Worm (Caenorhabditis elegans) whole organism, young adult: Measurements from ENCODE around the gene mdt-21.

Experiments
- B0019.2 ChIP-seq: fragments of 200-800 bp; sonication (Bioruptor generic); conservative IDR thresholded peaks from 2 replicates; pipeline ENCODE4 v1.3.6; 2022; ENCODE audit warnings: missing genetic modification reagents, missing genetic modification characterization, missing compliant biosample characterization
- B0261.1 ChIP-seq: sonication (generic microtip); optimal IDR thresholded peaks from 2 replicates; lab custom pipeline; 2016; ENCODE audit warnings: mild to moderate bottlenecking, missing genetic modification characterization, moderate library complexity, missing compliant biosample characterization
- B0336.3 ChIP-seq: fragments of 200-800 bp; sonication (Bioruptor generic); IDR thresholded peaks from 2 replicates; pipeline ENCODE4 v1.3.6; 2022; ENCODE audit warnings: missing genetic modification characterization, missing compliant biosample characterization
- F33H1.4 ChIP-seq: fragments of 200-800 bp; sonication (Bioruptor generic); IDR thresholded peaks from 2 replicates; pipeline ENCODE4 v1.3.6; 2022; ENCODE audit warnings: missing genetic modification reagents, missing genetic modification characterization, missing compliant biosample characterization
- F39B2.1 ChIP-seq: fragments of 200-800 bp; sonication (Bioruptor generic); IDR thresholded peaks from 2 replicates; pipeline ENCODE4 v1.3.6; 2022; ENCODE audit warnings: missing genetic modification reagents, missing genetic modification characterization, missing compliant biosample characterization
- F57C9.4 ChIP-seq: sonication (generic microtip); optimal IDR thresholded peaks from 2 replicates; lab custom pipeline; 2017; ENCODE audit warnings: mild to moderate bottlenecking, missing genetic modification characterization, missing compliant biosample characterization
- K12H6.12 ChIP-seq: fragments of 200-800 bp; sonication (Bioruptor generic); optimal IDR thresholded peaks from 2 replicates; lab custom pipeline; 2018; ENCODE audit warnings: mild to moderate bottlenecking, missing genetic modification characterization, missing compliant biosample characterization
- T26A5.8 ChIP-seq: sonication (generic microtip); optimal IDR thresholded peaks from 2 replicates; lab custom pipeline; 2016; ENCODE audit warnings: missing genetic modification characterization, missing compliant biosample characterization
- Y53F4B.3 ChIP-seq: fragments of 200-800 bp; sonication (Bioruptor generic); IDR thresholded peaks from 2 replicates; pipeline ENCODE4 v1.3.6; 2022; ENCODE audit warnings: missing genetic modification reagents, missing genetic modification characterization, missing compliant biosample characterization
- Y53G8AR.9 ChIP-seq: fragments of 200-800 bp; sonication (Bioruptor generic); conservative IDR thresholded peaks from 2 replicates; pipeline ENCODE4 v1.3.6; 2022; ENCODE audit warnings: missing genetic modification reagents, missing genetic modification characterization, missing compliant biosample characterization
- Y79H2A.3 ChIP-seq: fragments of 200-800 bp; sonication (Bioruptor generic); conservative IDR thresholded peaks from 2 replicates; pipeline ENCODE4 v1.3.6; 2022; ENCODE audit warnings: missing genetic modification reagents, missing genetic modification characterization, missing compliant biosample characterization
- Y95B8A.8 ChIP-seq: fragments of 200-800 bp; sonication (Bioruptor generic); IDR thresholded peaks from 2 replicates; pipeline ENCODE4 v1.3.6; 2022; ENCODE audit warnings: missing genetic modification reagents, missing genetic modification characterization, missing compliant biosample characterization
- ZK185.1 ChIP-seq: sonication (generic microtip); optimal IDR thresholded peaks from 2 replicates; lab custom pipeline; 2016; ENCODE audit warnings: mild to moderate bottlenecking, missing genetic modification characterization, missing compliant biosample characterization; ENCODE audit not compliant: poor library complexity, severe bottlenecking
- ama-1 ChIP-seq, 3 experiments: fragments of 150-350 bp in 1 of 3; sonication (generic microtip) in 2 of 3; optimal IDR thresholded peaks; 2 replicates each; lab custom pipeline; 2014 to 2018; ENCODE audit warnings: missing biosample characterization in 2 of 3, missing genetic modification characterization in 2 of 3, missing genetic modification reagents in 2 of 3
- aptf-2 ChIP-seq: fragments of 200-800 bp; sonication (Bioruptor generic); conservative IDR thresholded peaks from 2 replicates; pipeline ENCODE4 v1.3.6; 2022; ENCODE audit warnings: missing genetic modification reagents, missing genetic modification characterization, missing compliant biosample characterization
- atf-7 ChIP-seq: sonication (generic microtip); optimal IDR thresholded peaks from 2 replicates; lab custom pipeline; 2017; ENCODE audit warnings: mild to moderate bottlenecking, missing genetic modification characterization, missing compliant biosample characterization
- attf-6 ChIP-seq: fragments of 200-800 bp; sonication (Bioruptor generic); IDR thresholded peaks from 2 replicates; pipeline ENCODE4 v1.3.6; 2022; ENCODE audit warnings: missing genetic modification reagents, missing genetic modification characterization, missing compliant biosample characterization
- ceh-100 ChIP-seq: fragments of 200-800 bp; sonication (Bioruptor generic); IDR thresholded peaks from 2 replicates; pipeline ENCODE4 v1.3.6; 2022; ENCODE audit warnings: missing genetic modification reagents, missing genetic modification characterization, missing compliant biosample characterization
- ceh-27 ChIP-seq: fragments of 200-800 bp; sonication (Bioruptor generic); optimal IDR thresholded peaks from 2 replicates; lab custom pipeline; 2018; ENCODE audit warnings: mild to moderate bottlenecking, missing genetic modification characterization, moderate library complexity, missing compliant biosample characterization
- ceh-91 ChIP-seq: fragments of 200-800 bp; sonication (Bioruptor generic); IDR thresholded peaks from 2 replicates; pipeline ENCODE4 v1.3.6; 2022; ENCODE audit warnings: missing genetic modification reagents, missing genetic modification characterization, missing compliant biosample characterization
- chd-7 ChIP-seq: sonication (generic microtip); optimal IDR thresholded peaks from 2 replicates; lab custom pipeline; 2016; ENCODE audit warnings: mild to moderate bottlenecking, missing genetic modification characterization, moderate library complexity, missing compliant biosample characterization
- die-1 ChIP-seq: sonication (generic microtip); optimal IDR thresholded peaks from 2 replicates; lab custom pipeline; 2016; ENCODE audit warnings: missing genotype, mild to moderate bottlenecking, missing genetic modification characterization, missing compliant biosample characterization
- dox-1 ChIP-seq: fragments of 200-800 bp; sonication (Bioruptor generic); IDR thresholded peaks from 2 replicates; pipeline ENCODE4 v1.3.6; 2022; ENCODE audit warnings: missing genetic modification reagents, missing genetic modification characterization, missing compliant biosample characterization
- dpl-1 ChIP-seq: fragments of 150-350 bp; optimal IDR thresholded peaks from 2 replicates; lab custom pipeline; 2014; ENCODE audit warnings: missing biosample characterization, missing genetic modification reagents, missing genetic modification characterization
- egl-18 ChIP-seq: fragments of 200-800 bp; sonication (Bioruptor generic); IDR thresholded peaks from 2 replicates; pipeline ENCODE4 v1.3.6; 2022; ENCODE audit warnings: missing genetic modification reagents, missing genetic modification characterization, missing compliant biosample characterization
- egrh-3 ChIP-seq: fragments of 200-800 bp; sonication (Bioruptor generic); IDR thresholded peaks from 2 replicates; pipeline ENCODE4 v1.3.6; 2022; ENCODE audit warnings: missing genetic modification reagents, missing genetic modification characterization, missing compliant biosample characterization
- hlh-12 ChIP-seq: sonication (generic microtip); optimal IDR thresholded peaks from 2 replicates; lab custom pipeline; 2016; ENCODE audit warnings: missing genetic modification characterization, missing compliant biosample characterization
- hsf-1 ChIP-seq: fragments of 200-800 bp; sonication (Bioruptor generic); IDR thresholded peaks from 2 replicates; pipeline ENCODE4 v1.3.6; 2022; ENCODE audit warnings: missing genetic modification reagents, missing genetic modification characterization, missing compliant biosample characterization
- lag-1 ChIP-seq: fragments of 200-800 bp; sonication (Bioruptor generic); IDR thresholded peaks from 2 replicates; pipeline ENCODE4 v1.3.6; 2022; ENCODE audit warnings: missing genetic modification reagents, missing genetic modification characterization, missing compliant biosample characterization
- let-607 ChIP-seq, 2 experiments: fragments of 200-800 bp in 1 of 2; sonication (Bioruptor generic) in 1 of 2; sonication (generic microtip) in 1 of 2; optimal IDR thresholded peaks; 2 replicates each; lab custom pipeline; 2016 to 2018; ENCODE audit warnings: mild to moderate bottlenecking in 2 of 2, missing compliant biosample characterization in 2 of 2, missing genetic modification characterization in 2 of 2, moderate library complexity in 2 of 2, missing genotype in 1 of 2
- lin-54 ChIP-seq: fragments of 200-800 bp; sonication (Bioruptor generic); optimal IDR thresholded peaks from 2 replicates; lab custom pipeline; 2018; ENCODE audit warnings: mild to moderate bottlenecking, missing genetic modification characterization, missing compliant biosample characterization
- madf-3 ChIP-seq: fragments of 200-800 bp; sonication (Bioruptor generic); IDR thresholded peaks from 2 replicates; pipeline ENCODE4 v1.3.6; 2022; ENCODE audit warnings: missing genetic modification reagents, missing genetic modification characterization, missing compliant biosample characterization
- madf-6 ChIP-seq: fragments of 200-800 bp; sonication (Bioruptor generic); IDR thresholded peaks from 2 replicates; pipeline ENCODE4 v1.3.6; 2022; ENCODE audit warnings: missing genetic modification reagents, missing genetic modification characterization, missing compliant biosample characterization
- nfya-1 ChIP-seq: sonication (generic microtip); optimal IDR thresholded peaks from 2 replicates; lab custom pipeline; 2017; ENCODE audit warnings: antibody characterized with exemption, missing compliant biosample characterization, missing genetic modification characterization, borderline replicate concordance; ENCODE audit not compliant: insufficient read depth
- nhr-179 ChIP-seq: sonication (generic microtip); optimal IDR thresholded peaks from 2 replicates; lab custom pipeline; 2016; ENCODE audit warnings: mild to moderate bottlenecking, missing genetic modification characterization, missing compliant biosample characterization
- pha-4 ChIP-seq: fragments of 150-350 bp; sonication (generic microtip); optimal IDR thresholded peaks from 2 replicates; lab custom pipeline; 2014; ENCODE audit warnings: missing biosample characterization, missing genetic modification reagents, missing genetic modification characterization
- rcor-1 ChIP-seq: fragments of 200-800 bp; sonication (Bioruptor generic); IDR thresholded peaks from 2 replicates; pipeline ENCODE4 v1.3.6; 2022; ENCODE audit warnings: missing genetic modification reagents, missing genetic modification characterization, missing compliant biosample characterization
- rpc-1 ChIP-seq, 2 experiments: fragments of 150-350 bp in 1 of 2; sonication (generic microtip) in 1 of 2; optimal IDR thresholded peaks; 2 replicates each; lab custom pipeline; 2014 to 2018; ENCODE audit warnings: missing biosample characterization in 1 of 2, missing genetic modification characterization in 1 of 2, missing genetic modification reagents in 1 of 2, missing genotype in 1 of 2
- sptf-2 ChIP-seq: fragments of 200-800 bp; sonication (Bioruptor generic); optimal IDR thresholded peaks from 2 replicates; lab custom pipeline; 2018; ENCODE audit warnings: mild to moderate bottlenecking, missing genetic modification characterization, missing compliant biosample characterization
- tlf-1 ChIP-seq: fragments of 200-800 bp; sonication (Bioruptor generic); optimal IDR thresholded peaks from 2 replicates; lab custom pipeline; 2018; ENCODE audit warnings: mild to moderate bottlenecking, missing genetic modification characterization, missing compliant biosample characterization
- unc-130 ChIP-seq: sonication (generic microtip); optimal IDR thresholded peaks from 2 replicates; lab custom pipeline; 2016; ENCODE audit warnings: missing genetic modification reagents, missing genetic modification characterization, missing compliant biosample characterization
- zfh-2 ChIP-seq: fragments of 200-800 bp; sonication (Bioruptor generic); conservative IDR thresholded peaks from 2 replicates; pipeline ENCODE4 v1.3.6; 2022; ENCODE audit warnings: missing genetic modification reagents, missing genetic modification characterization, missing compliant biosample characterization
- ztf-22 ChIP-seq: fragments of 200-800 bp; sonication (Bioruptor generic); optimal IDR thresholded peaks from 2 replicates; lab custom pipeline; 2018; ENCODE audit warnings: mild to moderate bottlenecking, missing genetic modification characterization, moderate library complexity, missing compliant biosample characterization
- ztf-26 ChIP-seq: sonication (generic microtip); optimal IDR thresholded peaks from 2 replicates; lab custom pipeline; 2017; ENCODE audit warnings: missing genetic modification characterization, missing compliant biosample characterization
- ztf-28 ChIP-seq: fragments of 200-800 bp; sonication (Bioruptor generic); IDR thresholded peaks from 2 replicates; pipeline ENCODE4 v1.3.6; 2022; ENCODE audit warnings: missing genetic modification reagents, missing genetic modification characterization, missing compliant biosample characterization

The mdt-21 gene

ce11 chrIII:11823260-11823659 is 45.8 kb downstream of the mdt-21 start, which contains the start of gene C18D11.3 (continued):
- TF ChIP-seq ceh-100 (GFP tag; lab: Robert Waterston, UW) (peak; percentile 75), B0336.3 (GFP tag; lab: Robert Waterston, UW) (peak; percentile 79), nhr-179 (tag; lab: Kevin White, UChicago) (no peak), K12H6.12 (tag; lab: Kevin White, UChicago) (peak; percentile 80), lag-1 (GFP tag; lab: Robert Waterston, UW) (no peak), ztf-26 (tag; lab: Kevin White, UChicago) (no peak), aptf-2 (GFP tag; lab: Robert Waterston, UW) (no peak), F33H1.4 (GFP tag; lab: Robert Waterston, UW) (peak; percentile 51), atf-7 (tag; lab: Kevin White, UChicago) (peak; percentile 32), nfya-1 (no peak), pha-4 (tag; lab: Kevin White, UChicago) (peak; percentile 64), egl-18 (GFP tag; lab: Robert Waterston, UW) (no peak), lin-54 (GFP tag; lab: Kevin White, UChicago) (peak; percentile 71), ztf-22 (peak; percentile 36), ZK185.1 (tag; lab: Kevin White, UChicago) (no peak), F57C9.4 (tag; lab: Kevin White, UChicago) (no peak), B0019.2 (0 out of 2 replicates have a peak, but pooled peaks have one; percentile 46), Y53G8AR.9 (GFP tag; lab: Robert Waterston, UW) (0 out of 2 replicates have a peak, but pooled peaks have one; percentile 48), rcor-1 (GFP tag; lab: Robert Waterston, UW) (peak; percentile 19; the same call in 1 of the 2 replicates), hlh-12 (tag; lab: Kevin White, UChicago) (no peak), egrh-3 (0 out of 2 replicates have a peak, but pooled peaks have one; percentile 14), T26A5.8 (tag; lab: Kevin White, UChicago) (no peak), ztf-28 (GFP tag; lab: Robert Waterston, UW) (0 out of 2 replicates have a peak, but pooled peaks have one; percentile 7), Y53F4B.3 (GFP tag; lab: Robert Waterston, UW) (no peak), ama-1 (optimal IDR thresholded peaks at IDR 0.05; lab: Kevin White, UChicago) (no peak), ama-1 (GFP tag; optimal IDR thresholded peaks at IDR 0.05; lab: Kevin White, UChicago) (no peak), Y95B8A.8 (no peak), tlf-1 (GFP tag; lab: Kevin White, UChicago) (peak; percentile 58), dpl-1 (GFP tag; lab: Kevin White, UChicago) (peak; percentile 57), chd-7 (no peak), ceh-91 (peak; percentile 33; the same call in 1 of the 2 replicates), attf-6 (GFP tag; lab: Robert Waterston, UW) (no peak), ceh-27 (GFP tag; lab: Kevin White, UChicago) (peak; percentile 88), let-607 (tag; optimal IDR thresholded peaks at IDR 0.05; lab: Kevin White, UChicago) (peak in 1 of 2 experiments; percentile 30)

- TF ChIP-seq madf-3, result no peak
- TF ChIP-seq zfh-2 (GFP tag; lab: Robert Waterston, UW), result peak; percentile 59
These were observed 46.7 kb downstream of the mdt-21 start for ce11 chrIII:11824088-11824487.

DNA sequence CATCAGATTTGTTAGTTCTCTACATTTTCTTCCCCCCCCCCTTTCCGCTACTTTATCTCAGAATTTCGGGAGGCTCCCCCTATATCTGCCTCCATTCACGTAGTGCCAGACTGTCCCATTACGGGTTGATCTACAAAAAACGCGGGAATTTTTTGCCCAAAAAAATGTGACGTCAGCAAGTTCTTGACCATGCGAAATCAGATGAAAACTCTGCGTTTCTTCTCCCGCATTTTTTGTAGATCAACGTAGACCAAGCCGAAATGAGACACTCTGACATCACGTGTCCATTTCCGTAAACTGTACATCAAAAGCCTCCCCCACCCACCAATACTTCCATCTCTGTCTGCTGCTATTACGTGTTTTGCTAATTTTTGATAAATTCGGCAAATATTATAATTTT is 47.2 kb downstream of the mdt-21 start:
- no peak for TF ChIP-seq nfya-1
- no peak for TF ChIP-seq rpc-1 (optimal IDR thresholded peaks at IDR 0.05; lab: Kevin White, UChicago)
- TF ChIP-seq rpc-1 (tag; optimal IDR thresholded peaks at IDR 0.05; lab: Kevin White, UChicago), result no peak
- peak; percentile 30; the same call in 1 of the 2 replicates for TF ChIP-seq dox-1 (GFP tag; lab: Robert Waterston, UW)
- TF ChIP-seq madf-6 (GFP tag; lab: Robert Waterston, UW), result peak; percentile 62
- no peak for TF ChIP-seq Y79H2A.3 (GFP tag; lab: Robert Waterston, UW)
- TF ChIP-seq B0336.3 (GFP tag; lab: Robert Waterston, UW), result 0 out of 2 replicates have a peak, but pooled peaks have one; percentile 17
- no peak for TF ChIP-seq ztf-22
- no peak for TF ChIP-seq B0261.1
- TF ChIP-seq egl-18 (GFP tag; lab: Robert Waterston, UW), result no peak
- no peak for TF ChIP-seq unc-130 (GFP tag; lab: Kevin White, UChicago)
- peak; percentile 12 for TF ChIP-seq die-1 (tag; lab: Kevin White, UChicago)
- TF ChIP-seq hsf-1 (GFP tag; lab: Robert Waterston, UW), result peak; percentile 35; the same call in 1 of the 2 replicates
- TF ChIP-seq zfh-2 (GFP tag; lab: Robert Waterston, UW), result no peak
- TF ChIP-seq F39B2.1 (GFP tag; lab: Robert Waterston, UW), result no peak
- no peak for TF ChIP-seq sptf-2 (GFP tag; lab: Kevin White, UChicago)
